Fruit fly (Drosophila melanogaster) whole organism, embryonic: ENCODE results near the gene fusl.

Source experiments
- Blimp-1 ChIP-seq: fragments of 200-800 bp; sonication (Bioruptor generic); optimal IDR thresholded peaks from 3 replicates; lab custom pipeline; 2018; ENCODE audit warnings: missing biosample characterization, missing genetic modification characterization, mild to moderate bottlenecking, moderate library complexity, missing genetic modification reagents
- CG10147 ChIP-seq: fragments of 200-800 bp; sonication (Bioruptor generic); optimal IDR thresholded peaks from 2 replicates; lab custom pipeline; 2019; ENCODE audit warnings: missing biosample characterization, mild to moderate bottlenecking, missing genetic modification characterization, moderate library complexity
- CG1024 ChIP-seq: fragments of 200-800 bp; sonication (Bioruptor generic); IDR thresholded peaks from 2 replicates; pipeline ENCODE4 v1.3.6; 2022; ENCODE audit warnings: missing biosample characterization, missing genetic modification characterization
- CG11695 ChIP-seq: fragments of 200-800 bp; sonication (Bioruptor generic); IDR thresholded peaks from 3 replicates; pipeline ENCODE4 v1.3.6; 2022; ENCODE audit warnings: missing biosample characterization, missing genetic modification characterization
- CG14710 ChIP-seq: fragments of 200-800 bp; sonication (Bioruptor generic); optimal IDR thresholded peaks from 3 replicates; lab custom pipeline; 2019; ENCODE audit warnings: missing biosample characterization, mild to moderate bottlenecking, missing genetic modification characterization, moderate library complexity
- CG16779 ChIP-seq: fragments of 200-800 bp; sonication (Bioruptor generic); IDR thresholded peaks from 2 replicates; pipeline ENCODE4 v1.3.6; 2022; ENCODE audit warnings: missing biosample characterization, missing genetic modification characterization
- CG17568 ChIP-seq: fragments of 200-800 bp; sonication (Bioruptor generic); optimal IDR thresholded peaks from 2 replicates; lab custom pipeline; 2018; ENCODE audit warnings: missing biosample characterization, mild to moderate bottlenecking, missing genetic modification characterization, moderate library complexity
- CG17802 ChIP-seq: fragments of 200-800 bp; sonication (Bioruptor generic); optimal IDR thresholded peaks from 2 replicates; lab custom pipeline; 2018; ENCODE audit warnings: missing biosample characterization, mild to moderate bottlenecking, missing genetic modification characterization, moderate library complexity
- CG2129 ChIP-seq: fragments of 200-800 bp; sonication (Bioruptor generic); IDR thresholded peaks from 2 replicates; pipeline ENCODE4 v1.3.6; 2022; ENCODE audit warnings: missing biosample characterization, missing genetic modification characterization; ENCODE audit not compliant: partially characterized antibody
- CG2678 ChIP-seq: fragments of 200-800 bp; sonication (Bioruptor generic); optimal IDR thresholded peaks from 3 replicates; lab custom pipeline; 2019; ENCODE audit warnings: missing biosample characterization, mild to moderate bottlenecking, missing genetic modification characterization, moderate library complexity
- CG31441 ChIP-seq: fragments of 200-800 bp; sonication (Bioruptor generic); IDR thresholded peaks from 2 replicates; pipeline ENCODE4 v1.3.6; 2022; ENCODE audit warnings: missing biosample characterization, missing genetic modification characterization
- CG32772 ChIP-seq: fragments of 200-800 bp; sonication (Bioruptor generic); IDR thresholded peaks from 2 replicates; pipeline ENCODE4 v1.3.6; 2022; ENCODE audit warnings: missing biosample characterization, missing genetic modification characterization
- CG3995 ChIP-seq: fragments of 200-800 bp; sonication (Bioruptor generic); optimal IDR thresholded peaks from 3 replicates; lab custom pipeline; 2016; ENCODE audit warnings: missing biosample characterization, missing genetic modification characterization
- CG6654 ChIP-seq: fragments of 200-800 bp; sonication (Bioruptor generic); optimal IDR thresholded peaks from 2 replicates; lab custom pipeline; 2017; ENCODE audit warnings: missing biosample characterization, mild to moderate bottlenecking, missing genetic modification characterization
- CG6854 ChIP-seq: fragments of 200-800 bp; sonication (Bioruptor generic); optimal IDR thresholded peaks from 3 replicates; lab custom pipeline; 2017; ENCODE audit warnings: missing biosample characterization, mild to moderate bottlenecking, missing genetic modification characterization
- CG7556 ChIP-seq: fragments of 200-800 bp; sonication (Bioruptor generic); optimal IDR thresholded peaks from 2 replicates; lab custom pipeline; 2017; ENCODE audit warnings: missing biosample characterization, mild to moderate bottlenecking, missing genetic modification characterization
- CG7963 ChIP-seq: fragments of 200-800 bp; sonication (Bioruptor generic); IDR thresholded peaks from 3 replicates; pipeline ENCODE4 v1.3.6; 2022; ENCODE audit warnings: missing biosample characterization, missing genetic modification characterization; ENCODE audit not compliant: partially characterized antibody
- CG8765 ChIP-seq: fragments of 200-800 bp; sonication (Bioruptor generic); IDR thresholded peaks from 2 replicates; pipeline ENCODE4 v1.3.6; 2022; ENCODE audit warnings: missing biosample characterization, missing genetic modification characterization
- CTCF ChIP-seq: fragments of 200-800 bp; sonication (Bioruptor generic); optimal IDR thresholded peaks from 2 replicates; lab custom pipeline; 2017; ENCODE audit warnings: missing biosample characterization, mild to moderate bottlenecking, missing genetic modification characterization, moderate library complexity
- Camta ChIP-seq: fragments of 200-800 bp; sonication (Bioruptor generic); optimal IDR thresholded peaks from 2 replicates; lab custom pipeline; 2016; ENCODE audit warnings: missing biosample characterization, missing genetic modification characterization
- Dek ChIP-seq: fragments of 200-800 bp; sonication (Bioruptor generic); optimal IDR thresholded peaks from 3 replicates; lab custom pipeline; 2019; ENCODE audit warnings: missing biosample characterization, mild to moderate bottlenecking, missing genetic modification characterization, moderate library complexity
- Elba2 ChIP-seq: fragments of 200-800 bp; sonication (Bioruptor generic); optimal IDR thresholded peaks from 3 replicates; lab custom pipeline; 2016; ENCODE audit warnings: missing biosample characterization, missing genetic modification characterization
- Hr39 ChIP-seq: fragments of >200 bp; optimal IDR thresholded peaks from 2 replicates; lab custom pipeline; 2017
- Lim3 ChIP-seq: fragments of 200-800 bp; sonication (Bioruptor generic); IDR thresholded peaks from 2 replicates; pipeline ENCODE4 v1.3.6; 2022; ENCODE audit warnings: missing biosample characterization, missing genetic modification characterization
- MBD-R2 ChIP-seq: fragments of 200-800 bp; sonication (Bioruptor generic); IDR thresholded peaks from 2 replicates; pipeline ENCODE4 v1.3.6; 2022; ENCODE audit warnings: missing biosample characterization, missing genetic modification characterization
- Med ChIP-seq: fragments of 200-800 bp; sonication (Bioruptor generic); peaks from one replicate; lab custom pipeline; 2016; ENCODE audit warnings: missing biosample characterization, missing genetic modification characterization, mild to moderate bottlenecking, inconsistent platforms, moderate library complexity
- Optix ChIP-seq: fragments of 200-800 bp; sonication (Bioruptor generic); IDR thresholded peaks from 3 replicates; pipeline ENCODE4 v1.3.6; 2022; ENCODE audit warnings: missing biosample characterization, missing genetic modification characterization
- Sry-δ ChIP-seq: fragments of 200-800 bp; sonication (Bioruptor generic); optimal IDR thresholded peaks from 2 replicates; lab custom pipeline; 2016; ENCODE audit warnings: missing biosample characterization, missing genetic modification characterization
- Ssrp ChIP-seq: fragments of 200-800 bp; sonication (Bioruptor generic); optimal IDR thresholded peaks from 2 replicates; lab custom pipeline; 2018; ENCODE audit warnings: missing biosample characterization, mild to moderate bottlenecking, missing genetic modification characterization, moderate library complexity
- Vsx1 ChIP-seq: fragments of 200-800 bp; sonication (Bioruptor generic); optimal IDR thresholded peaks from 2 replicates; lab custom pipeline; 2017; ENCODE audit warnings: missing biosample characterization, mild to moderate bottlenecking, missing genetic modification characterization, missing genetic modification reagents
- ase ChIP-seq: fragments of 200-800 bp; sonication (Bioruptor generic); IDR thresholded peaks from 3 replicates; pipeline ENCODE4 v1.3.6; 2022; ENCODE audit warnings: missing biosample characterization, missing genetic modification characterization
- bsh ChIP-seq, 2 experiments: fragments of 200-800 bp; sonication (Bioruptor generic); optimal IDR thresholded peaks; 2 replicates each; lab custom pipeline; 2017 to 2018; ENCODE audit warnings: mild to moderate bottlenecking in 2 of 2, missing biosample characterization in 2 of 2, missing genetic modification characterization in 2 of 2, moderate library complexity in 1 of 2
- corto ChIP-seq: fragments of 200-800 bp; sonication (Bioruptor generic); optimal IDR thresholded peaks from 2 replicates; lab custom pipeline; 2016; ENCODE audit warnings: missing biosample characterization, mild to moderate bottlenecking, missing genetic modification characterization, moderate library complexity
- dysf ChIP-seq: fragments of 200-800 bp; sonication (Bioruptor generic); IDR thresholded peaks from 3 replicates; pipeline ENCODE4 v1.3.6; 2022; ENCODE audit warnings: missing biosample characterization, missing genetic modification characterization
- en ChIP-seq: fragments of 200-800 bp; sonication (Bioruptor generic); optimal IDR thresholded peaks from 2 replicates; lab custom pipeline; 2016; ENCODE audit warnings: missing biosample characterization, missing genetic modification characterization
- exex ChIP-seq: fragments of 200-800 bp; sonication (Bioruptor generic); optimal IDR thresholded peaks from 4 replicates; lab custom pipeline; 2018; ENCODE audit warnings: missing biosample characterization, mild to moderate bottlenecking, missing genetic modification characterization, moderate library complexity
- fd96Cb ChIP-seq: fragments of 200-800 bp; sonication (Bioruptor generic); optimal IDR thresholded peaks from 2 replicates; lab custom pipeline; 2018; ENCODE audit warnings: missing biosample characterization, mild to moderate bottlenecking, missing genetic modification characterization, moderate library complexity
- fu2 ChIP-seq: fragments of 200-800 bp; sonication (Bioruptor generic); optimal IDR thresholded peaks from 2 replicates; lab custom pipeline; 2016; ENCODE audit warnings: missing biosample characterization, missing genetic modification characterization
- gce ChIP-seq: fragments of 200-800 bp; sonication (Bioruptor generic); IDR thresholded peaks from 3 replicates; pipeline ENCODE4 v1.3.6; 2022; ENCODE audit warnings: missing biosample characterization, missing genetic modification characterization
- gro ChIP-seq: fragments of 200-800 bp; sonication (Bioruptor generic); optimal IDR thresholded peaks from 2 replicates; lab custom pipeline; 2016; ENCODE audit warnings: missing biosample characterization, missing genetic modification characterization
- h ChIP-seq: fragments of >200 bp; optimal IDR thresholded peaks from 2 replicates; lab custom pipeline; 2017
- ind ChIP-seq: fragments of 200-800 bp; sonication (Bioruptor generic); optimal IDR thresholded peaks from 3 replicates; lab custom pipeline; 2016; ENCODE audit warnings: missing biosample characterization, missing genetic modification characterization
- lbe ChIP-seq: fragments of 200-800 bp; sonication (Bioruptor generic); optimal IDR thresholded peaks from 2 replicates; lab custom pipeline; 2016; ENCODE audit warnings: missing biosample characterization, mild to moderate bottlenecking, missing genetic modification characterization
- lmd ChIP-seq: fragments of 200-800 bp; sonication (Bioruptor generic); IDR thresholded peaks from 2 replicates; pipeline ENCODE4 v1.3.6; 2022; ENCODE audit warnings: missing biosample characterization, missing genetic modification characterization
- sd ChIP-seq: fragments of 200-800 bp; sonication (Bioruptor generic); optimal IDR thresholded peaks from 3 replicates; lab custom pipeline; 2018; ENCODE audit warnings: missing biosample characterization, mild to moderate bottlenecking, missing genetic modification characterization, moderate library complexity
- sens ChIP-seq: fragments of 200-800 bp; sonication (Bioruptor generic); peaks from one replicate; lab custom pipeline; 2016; ENCODE audit warnings: missing biosample characterization, missing genetic modification characterization
- sna ChIP-seq: fragments of 200-800 bp; sonication (Bioruptor generic); IDR thresholded peaks from 2 replicates; pipeline ENCODE4 v1.3.6; 2022; ENCODE audit warnings: missing biosample characterization, missing genetic modification characterization; ENCODE audit not compliant: partially characterized antibody
- sug ChIP-seq: fragments of 200-800 bp; optimal IDR thresholded peaks from 2 replicates; lab custom pipeline; 2019; ENCODE audit warnings: missing biosample characterization, mild to moderate bottlenecking, missing genetic modification characterization, moderate library complexity
- tna ChIP-seq: fragments of 200-800 bp; sonication (Bioruptor generic); IDR thresholded peaks from 2 replicates; pipeline ENCODE4 v1.3.6; 2022; ENCODE audit warnings: missing biosample characterization, missing genetic modification characterization; ENCODE audit not compliant: partially characterized antibody
- trh ChIP-seq: fragments of 200-800 bp; sonication (Bioruptor generic); optimal IDR thresholded peaks from 2 replicates; lab custom pipeline; 2016; ENCODE audit warnings: missing biosample characterization, missing genetic modification characterization
- vnd ChIP-seq: fragments of 200-800 bp; sonication (Bioruptor generic); IDR thresholded peaks from 3 replicates; pipeline ENCODE4 v1.3.6; 2022; ENCODE audit warnings: missing biosample characterization, missing genetic modification characterization; ENCODE audit not compliant: partially characterized antibody

The fusl gene

dm6 chr2L:5297289-5297960 is 40.4 kb downstream of the fusl start (continued):
- TF ChIP-seq MBD-R2 (GFP tag; lab: Robert Waterston, UW) = no peak
- no peak for TF ChIP-seq lmd
- TF ChIP-seq tna (GFP tag; lab: Robert Waterston, UW) = no peak
- TF ChIP-seq ase (GFP tag; lab: Robert Waterston, UW) = 0 out of 3 replicates have a peak, but pooled peaks have one; percentile 6
- TF ChIP-seq bsh (GFP tag; optimal IDR thresholded peaks at IDR 0.05; lab: Kevin White, UChicago) = peak in 1 of 2 experiments; percentile 88
- TF ChIP-seq CG7963 (GFP tag; lab: Robert Waterston, UW) = no peak
- TF ChIP-seq Hr39 (lab: Kevin White, UChicago) = no peak
- TF ChIP-seq Med (GFP tag; lab: Kevin White, UChicago) = peak; percentile 80
- peak; percentile 85 for TF ChIP-seq Blimp-1 (GFP tag; lab: Kevin White, UChicago)
- TF ChIP-seq sd = no peak
- TF ChIP-seq lbe (GFP tag; lab: Kevin White, UChicago) = peak; percentile 49
- TF ChIP-seq corto (GFP tag; lab: Kevin White, UChicago) = no peak
- peak; percentile 19 for TF ChIP-seq CG7556 (GFP tag; lab: Kevin White, UChicago)
- TF ChIP-seq exex (tag; lab: Kevin White, UChicago) = no peak
- no peak for TF ChIP-seq fu2 (GFP tag; lab: Kevin White, UChicago)
- no peak for TF ChIP-seq Vsx1
- no peak for TF ChIP-seq CG32772
- TF ChIP-seq CG14710 (tag; lab: Kevin White, UChicago) = peak; percentile 49
- peak; percentile 54 for TF ChIP-seq Ssrp (tag; lab: Kevin White, UChicago)
- peak; percentile 22 for TF ChIP-seq CG17568 (GFP tag; lab: Kevin White, UChicago)
- peak; percentile 46 for TF ChIP-seq CG17802 (tag; lab: Kevin White, UChicago)
- TF ChIP-seq Optix = no peak
- no peak for TF ChIP-seq CG1024 (GFP tag; lab: Robert Waterston, UW)
- TF ChIP-seq vnd (GFP tag; lab: Robert Waterston, UW) = no peak
- TF ChIP-seq CG3995 (GFP tag; lab: Kevin White, UChicago) = no peak
- peak; percentile 30 for TF ChIP-seq Camta (GFP tag; lab: Kevin White, UChicago)
- TF ChIP-seq ind = peak; percentile 16
- no peak for TF ChIP-seq sug (tag; lab: Kevin White, UChicago)
- peak; percentile 36; the same call in 2 of the 3 replicates for TF ChIP-seq CG11695 (GFP tag; lab: Robert Waterston, UW)
- no peak for TF ChIP-seq h (lab: Kevin White, UChicago)
- TF ChIP-seq Dek (tag; lab: Kevin White, UChicago) = no peak
- peak; percentile 54 for TF ChIP-seq CG2678
- TF ChIP-seq gro = no peak
- TF ChIP-seq en (GFP tag; lab: Kevin White, UChicago) = no peak
- no peak for TF ChIP-seq trh (GFP tag; lab: Kevin White, UChicago)
- TF ChIP-seq CG10147 (GFP tag; lab: Kevin White, UChicago) = no peak
- no peak for TF ChIP-seq CG6854
- TF ChIP-seq Lim3 (GFP tag; lab: Robert Waterston, UW) = no peak
- no peak; the same call in 1 of the 2 replicates for TF ChIP-seq CG31441
- no peak for TF ChIP-seq Sry-δ
- TF ChIP-seq sna (GFP tag; lab: Robert Waterston, UW) = no peak
- TF ChIP-seq sens = peak; percentile 91
- no peak for TF ChIP-seq Elba2
- no peak for TF ChIP-seq CG2129
- no peak for TF ChIP-seq CG8765
- no peak for TF ChIP-seq gce (GFP tag; lab: Robert Waterston, UW)
- no peak for TF ChIP-seq CG6654 (GFP tag; lab: Kevin White, UChicago)
- TF ChIP-seq CG16779 (GFP tag; lab: Robert Waterston, UW) = no peak
- no peak for TF ChIP-seq CTCF (GFP tag; lab: Kevin White, UChicago)
- TF ChIP-seq fd96Cb (tag; lab: Kevin White, UChicago) = peak; percentile 63
- TF ChIP-seq dysf (GFP tag; lab: Robert Waterston, UW) = peak; percentile 24; the same call in 1 of the 3 replicates
